Worm (Caenorhabditis elegans): Measurements from ENCODE around the gene acbp-7.

Gene acbp-7

ce11 chrIII:4852025-4852424 is 14.5 kb downstream of the acbp-7 start, which contains the start of gene ced-4:
TSS of gene ced-4 (plus strand) at chrIII:4852325.
- TF ChIP-seq npax-4 (tag; optimal IDR thresholded peaks at IDR 0.05) = no peak
- no peak for TF ChIP-seq fkh-10 (GFP tag; optimal IDR thresholded peaks at IDR 0.05)
- no peak for TF ChIP-seq sox-4 (tag; optimal IDR thresholded peaks at IDR 0.05)
- no peak for TF ChIP-seq Y22D7AL.16 (tag; optimal IDR thresholded peaks at IDR 0.05)
- TF ChIP-seq odd-2 (tag; optimal IDR thresholded peaks at IDR 0.05) = no peak
- TF ChIP-seq ama-1 (optimal IDR thresholded peaks at IDR 0.05) = no peak
- TF ChIP-seq ceh-6 (GFP tag; optimal IDR thresholded peaks at IDR 0.05) = no peak
- no peak for TF ChIP-seq madf-2 (tag; optimal IDR thresholded peaks at IDR 0.05)
- no peak for TF ChIP-seq ceh-45 (GFP tag; IDR thresholded peaks at IDR 0.05)
- no peak for TF ChIP-seq lim-6 (tag; optimal IDR thresholded peaks at IDR 0.05)
- no peak for TF ChIP-seq hlh-15 (tag; optimal IDR thresholded peaks at IDR 0.05)
- no peak for TF ChIP-seq ceh-9 (tag; optimal IDR thresholded peaks at IDR 0.05)
- TF ChIP-seq nhr-11 (tag; optimal IDR thresholded peaks at IDR 0.05) = no peak
- no peak for TF ChIP-seq ceh-2 (tag; optimal IDR thresholded peaks at IDR 0.05)
- no peak for TF ChIP-seq ets-4 (tag; optimal IDR thresholded peaks at IDR 0.05)

DNA sequence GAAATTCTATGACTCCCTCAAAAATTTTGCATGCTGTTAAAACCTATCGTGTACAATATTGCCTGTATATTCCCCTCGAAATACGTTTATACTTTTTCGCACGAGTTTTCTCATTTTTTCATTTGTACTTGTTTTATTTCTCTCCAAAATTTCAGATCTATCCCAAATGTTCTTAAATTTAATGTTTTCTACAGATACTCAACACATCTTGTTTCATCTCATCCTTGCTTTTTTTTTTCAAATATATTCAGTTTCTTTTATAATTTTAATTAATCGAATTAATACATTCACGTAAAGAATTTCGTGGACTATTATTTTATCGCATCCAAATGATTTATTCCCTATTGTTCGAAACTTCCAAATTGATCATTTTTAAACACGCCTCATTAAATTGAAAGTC is 17.4 kb downstream of the acbp-7 start, which contains the start of gene C35D10.8:
Gene C35D10.8, plus strand, starts transcription at position 301 of the 400 bp plus-strand sequence.
- TF ChIP-seq elt-2 (tag; optimal IDR thresholded peaks at IDR 0.05) (no peak), che-1 (tag; optimal IDR thresholded peaks at IDR 0.05) (no peak), K02D7.2 (tag; optimal IDR thresholded peaks at IDR 0.05) (no peak), tbx-7 (tag; optimal IDR thresholded peaks at IDR 0.05) (no peak), ztf-16 (tag; optimal IDR thresholded peaks at IDR 0.05) (no peak), elt-4 (tag; optimal IDR thresholded peaks at IDR 0.05) (no peak), dmd-4 (tag; optimal IDR thresholded peaks at IDR 0.05; ENCODE audit: borderline replicate concordance) (no peak), ceh-45 (GFP tag; IDR thresholded peaks at IDR 0.05) (no peak), ceh-48 (tag; optimal IDR thresholded peaks at IDR 0.05) (no peak), C08G9.2 (tag; optimal IDR thresholded peaks at IDR 0.05) (no peak), gmeb-2 (tag; optimal IDR thresholded peaks at IDR 0.05) (no peak), ceh-31 (tag; optimal IDR thresholded peaks at IDR 0.05) (no peak), ceh-34 (tag; optimal IDR thresholded peaks at IDR 0.05) (no peak), odd-2 (tag; optimal IDR thresholded peaks at IDR 0.05) (no peak), ttx-3 (tag; optimal IDR thresholded peaks at IDR 0.05) (no peak)

DNA sequence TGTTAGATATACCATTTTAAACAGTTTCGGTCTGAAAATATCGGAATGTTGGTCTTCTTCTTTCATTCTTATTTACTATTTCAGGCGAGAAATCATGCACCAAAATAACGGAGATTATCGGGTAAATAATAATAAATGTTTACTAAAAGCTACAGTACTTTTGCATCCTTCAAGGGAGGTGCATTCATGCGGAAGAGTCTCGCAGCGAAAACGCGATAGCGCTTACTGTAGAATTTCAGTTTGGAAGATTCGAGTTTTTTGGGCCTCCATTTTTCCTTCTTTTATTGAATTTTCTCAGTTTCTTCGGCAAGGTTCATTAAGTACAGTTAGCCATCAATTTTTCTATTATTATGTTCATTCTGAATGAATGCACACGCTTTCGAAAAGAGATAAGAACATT is 18.6 kb downstream of the acbp-7 start, which contains the start of gene C35D10.7:
Gene C35D10.7, plus strand, starts transcription at position 85 of the 400 bp plus-strand sequence.
- TF ChIP-seq ref-2 (tag; optimal IDR thresholded peaks at IDR 0.05) (no peak), ceh-48 (tag; optimal IDR thresholded peaks at IDR 0.05) (no peak), unc-86 (tag; optimal IDR thresholded peaks at IDR 0.05) (no peak), ceh-14 (tag; optimal IDR thresholded peaks at IDR 0.05) (no peak), nfya-1 (tag; optimal IDR thresholded peaks at IDR 0.05) (no peak), ceh-30 (tag; optimal IDR thresholded peaks at IDR 0.05) (no peak), mec-3 (tag; optimal IDR thresholded peaks at IDR 0.05; ENCODE audit: borderline replicate concordance) (no peak), fax-1 (tag; optimal IDR thresholded peaks at IDR 0.05) (no peak), hlh-13 (GFP tag; optimal IDR thresholded peaks at IDR 0.05) (no peak), lim-6 (tag; optimal IDR thresholded peaks at IDR 0.05) (no peak), ama-1 (optimal IDR thresholded peaks at IDR 0.05) (no peak), unc-3 (GFP tag; conservative IDR thresholded peaks at IDR 0.05) (no peak), unc-3 (tag; optimal IDR thresholded peaks at IDR 0.05) (no peak), Y22D7AL.16 (tag; optimal IDR thresholded peaks at IDR 0.05) (no peak), ceh-19 (GFP tag; optimal IDR thresholded peaks at IDR 0.05) (no peak), ceh-31 (tag; optimal IDR thresholded peaks at IDR 0.05) (no peak)

DNA sequence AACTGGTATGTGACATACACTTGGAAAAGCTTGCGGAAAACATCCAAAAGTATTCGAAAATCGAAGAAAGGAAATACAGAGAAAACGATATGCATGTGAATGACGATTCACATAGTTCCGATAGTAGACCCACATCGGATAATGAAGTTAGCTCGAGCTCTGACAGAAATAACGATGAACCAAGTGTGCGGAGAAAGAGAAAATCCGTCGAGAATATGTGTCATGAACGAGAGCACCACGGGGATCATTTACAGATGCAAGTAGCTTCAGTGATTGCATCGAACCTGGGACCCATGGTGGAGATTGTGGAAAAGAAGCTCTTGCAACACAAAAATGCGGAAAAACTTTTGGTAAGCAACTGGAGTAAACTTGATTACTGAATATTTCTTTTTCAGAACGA is 19.5 kb downstream of the acbp-7 start:
- TF ChIP-seq ceh-48 (tag; optimal IDR thresholded peaks at IDR 0.05) (no peak), che-1 (tag; optimal IDR thresholded peaks at IDR 0.05) (no peak), K09A11.1 (tag; optimal IDR thresholded peaks at IDR 0.05; ENCODE audit: insufficient read depth) (no peak), pha-4 (tag; optimal IDR thresholded peaks at IDR 0.05) (no peak), rnt-1 (tag; optimal IDR thresholded peaks at IDR 0.05) (no peak), ceh-14 (tag; optimal IDR thresholded peaks at IDR 0.05) (no peak), unc-86 (tag; optimal IDR thresholded peaks at IDR 0.05) (no peak), zip-5 (tag; optimal IDR thresholded peaks at IDR 0.05) (no peak), eyg-1 (tag; optimal IDR thresholded peaks at IDR 0.05) (no peak), sox-2 (GFP tag; IDR thresholded peaks at IDR 0.05) (no peak), pros-1 (tag; optimal IDR thresholded peaks at IDR 0.05) (no peak), C08G9.2 (tag; optimal IDR thresholded peaks at IDR 0.05) (no peak), ceh-18 (tag; optimal IDR thresholded peaks at IDR 0.05) (no peak), mec-3 (tag; optimal IDR thresholded peaks at IDR 0.05; ENCODE audit: borderline replicate concordance) (no peak)
